Worm (Caenorhabditis elegans) whole organism, mixed stage, embryonic: Measurements from ENCODE around the gene K10D11.6.

ENCODE experiments used
- M03D4.4 ChIP-seq: sonication (generic microtip); optimal IDR thresholded peaks from 2 replicates; lab custom pipeline; 2017; ENCODE audit warnings: mild to moderate bottlenecking, missing genetic modification characterization, missing compliant biosample characterization
- bed-3 ChIP-seq: fragments of 200-800 bp; sonication (Bioruptor generic); optimal IDR thresholded peaks from 3 replicates; lab custom pipeline; 2018; ENCODE audit warnings: mild to moderate bottlenecking, missing genetic modification characterization, moderate library complexity, missing compliant biosample characterization
- blmp-1 ChIP-seq: fragments of 150-350 bp; optimal IDR thresholded peaks from 2 replicates; lab custom pipeline; 2014; ENCODE audit warnings: missing biosample characterization, missing genetic modification characterization
- ceh-39 ChIP-seq: fragments of 150-350 bp; optimal IDR thresholded peaks from 2 replicates; lab custom pipeline; 2014; ENCODE audit warnings: missing biosample characterization, missing genetic modification characterization
- ceh-43 ChIP-seq: fragments of 200-800 bp; sonication (Bioruptor generic); optimal IDR thresholded peaks from 2 replicates; lab custom pipeline; 2018; ENCODE audit warnings: mild to moderate bottlenecking, missing genetic modification characterization, moderate library complexity, missing compliant biosample characterization
- ceh-83 ChIP-seq: fragments of 200-800 bp; sonication (Bioruptor generic); optimal IDR thresholded peaks from 2 replicates; lab custom pipeline; 2018; ENCODE audit warnings: mild to moderate bottlenecking, missing genetic modification characterization, missing compliant biosample characterization
- ces-1 ChIP-seq: fragments of 150-350 bp; optimal IDR thresholded peaks from 2 replicates; lab custom pipeline; 2014; ENCODE audit warnings: missing biosample characterization, missing genetic modification reagents, missing genetic modification characterization
- cnd-1 ChIP-seq: fragments of 200-800 bp; sonication (Bioruptor generic); optimal IDR thresholded peaks from 2 replicates; lab custom pipeline; 2018; ENCODE audit warnings: mild to moderate bottlenecking, missing genetic modification characterization, missing compliant biosample characterization
- drap-1 ChIP-seq: fragments of 200-800 bp; sonication (Bioruptor generic); optimal IDR thresholded peaks from 3 replicates; lab custom pipeline; 2018; ENCODE audit warnings: mild to moderate bottlenecking, missing genetic modification characterization, missing compliant biosample characterization
- elt-1 ChIP-seq: sonication (generic microtip); optimal IDR thresholded peaks from 2 replicates; lab custom pipeline; 2017; ENCODE audit warnings: missing genetic modification characterization, mild to moderate bottlenecking, missing compliant biosample characterization, antibody characterized with exemption, moderate library complexity, borderline replicate concordance; ENCODE audit not compliant: insufficient read depth
- elt-3 ChIP-seq: fragments of 150-350 bp; optimal IDR thresholded peaks from 2 replicates; lab custom pipeline; 2014; ENCODE audit warnings: missing biosample characterization, missing genetic modification characterization
- flh-1 ChIP-seq: fragments of 200-800 bp; sonication (Bioruptor generic); optimal IDR thresholded peaks from 2 replicates; lab custom pipeline; 2018; ENCODE audit warnings: mild to moderate bottlenecking, missing genetic modification characterization, moderate library complexity, missing compliant biosample characterization
- ham-2 ChIP-seq: fragments of 200-800 bp; sonication (Bioruptor generic); optimal IDR thresholded peaks from 2 replicates; lab custom pipeline; 2018; ENCODE audit warnings: mild to moderate bottlenecking, missing genetic modification characterization, missing compliant biosample characterization
- hlh-1 ChIP-seq: fragments of 150-350 bp; optimal IDR thresholded peaks from 2 replicates; lab custom pipeline; 2014; ENCODE audit warnings: missing biosample characterization, missing genetic modification reagents, missing genetic modification characterization
- lin-13 ChIP-seq: fragments of 150-350 bp; optimal IDR thresholded peaks from 2 replicates; lab custom pipeline; 2014; ENCODE audit warnings: missing biosample characterization, missing genetic modification characterization
- lin-32 ChIP-seq: fragments of 200-800 bp; sonication (Bioruptor generic); optimal IDR thresholded peaks from 2 replicates; lab custom pipeline; 2018; ENCODE audit warnings: mild to moderate bottlenecking, missing genetic modification characterization, missing compliant biosample characterization
- lsy-2 ChIP-seq: fragments of 150-350 bp; optimal IDR thresholded peaks from 2 replicates; lab custom pipeline; 2014; ENCODE audit warnings: missing biosample characterization, missing genetic modification characterization
- mab-5 ChIP-seq: fragments of 150-350 bp; optimal IDR thresholded peaks from 2 replicates; lab custom pipeline; 2014; ENCODE audit warnings: missing biosample characterization, missing genetic modification characterization
- mep-1 ChIP-seq: fragments of 150-350 bp; optimal IDR thresholded peaks from 2 replicates; lab custom pipeline; 2017; ENCODE audit warnings: missing biosample characterization, missing genetic modification reagents, missing genetic modification characterization, inconsistent platforms
- mls-2 ChIP-seq: sonication (generic microtip); optimal IDR thresholded peaks from 2 replicates; lab custom pipeline; 2016; ENCODE audit warnings: mild to moderate bottlenecking, missing genetic modification characterization, moderate library complexity, missing compliant biosample characterization
- nhr-12 ChIP-seq: fragments of 150-350 bp; optimal IDR thresholded peaks from 2 replicates; lab custom pipeline; 2014; ENCODE audit warnings: missing biosample characterization, missing genetic modification characterization
- nhr-2 ChIP-seq: fragments of 150-350 bp; optimal IDR thresholded peaks from 2 replicates; lab custom pipeline; 2014; ENCODE audit warnings: missing biosample characterization, missing genetic modification characterization
- nhr-237 ChIP-seq: fragments of 150-350 bp; optimal IDR thresholded peaks from 2 replicates; lab custom pipeline; 2014; ENCODE audit warnings: missing biosample characterization, missing genetic modification characterization
- nhr-28 ChIP-seq: fragments of 150-350 bp; optimal IDR thresholded peaks from 2 replicates; lab custom pipeline; 2014; ENCODE audit warnings: missing biosample characterization, missing genetic modification characterization
- nhr-76 ChIP-seq: sonication (generic microtip); optimal IDR thresholded peaks from 2 replicates; lab custom pipeline; 2017; ENCODE audit warnings: missing biosample characterization, missing genetic modification characterization
- pha-4 ChIP-seq: fragments of 150-350 bp; optimal IDR thresholded peaks from 2 replicates; lab custom pipeline; 2018; ENCODE audit warnings: missing biosample characterization, missing genetic modification reagents, missing genetic modification characterization
- sem-2 ChIP-seq: fragments of 200-800 bp; sonication (Bioruptor generic); optimal IDR thresholded peaks from 2 replicates; lab custom pipeline; 2018; ENCODE audit warnings: mild to moderate bottlenecking, missing genetic modification characterization, missing compliant biosample characterization
- snpc-4 ChIP-seq: fragments of 150-350 bp; optimal IDR thresholded peaks from 2 replicates; lab custom pipeline; 2014; ENCODE audit warnings: missing biosample characterization, missing genetic modification characterization
- sptf-1 ChIP-seq: sonication (generic microtip); optimal IDR thresholded peaks from 2 replicates; lab custom pipeline; 2017; ENCODE audit warnings: mild to moderate bottlenecking, missing genetic modification characterization, moderate library complexity, missing compliant biosample characterization
- tbx-8 ChIP-seq: fragments of 200-800 bp; sonication (Bioruptor generic); optimal IDR thresholded peaks from 2 replicates; lab custom pipeline; 2018; ENCODE audit warnings: mild to moderate bottlenecking, missing genetic modification characterization, moderate library complexity, missing compliant biosample characterization
- unc-120 ChIP-seq: sonication (generic microtip); optimal IDR thresholded peaks from 2 replicates; lab custom pipeline; 2017; ENCODE audit warnings: missing genetic modification characterization, missing compliant biosample characterization; ENCODE audit not compliant: poor library complexity, severe bottlenecking
- unc-39 ChIP-seq: fragments of 150-350 bp; optimal IDR thresholded peaks from 2 replicates; lab custom pipeline; 2014; ENCODE audit warnings: missing biosample characterization, missing genetic modification characterization
- unc-62 ChIP-seq: fragments of 150-350 bp; optimal IDR thresholded peaks from 2 replicates; lab custom pipeline; 2014; ENCODE audit warnings: missing biosample characterization, missing genetic modification reagents, missing genetic modification characterization
- zip-8 ChIP-seq: fragments of 150-350 bp; optimal IDR thresholded peaks from 2 replicates; lab custom pipeline; 2014; ENCODE audit warnings: missing biosample characterization, missing genetic modification characterization
- ztf-11 ChIP-seq: fragments of 150-350 bp; optimal IDR thresholded peaks from 2 replicates; lab custom pipeline; 2014; ENCODE audit warnings: missing biosample characterization, missing genetic modification characterization

Gene K10D11.6

ce11 chrIV:13032153-13032552, 42.9 kb upstream of the K10D11.6 start:
- no peak for TF ChIP-seq tbx-8
- no peak for TF ChIP-seq lsy-2
- TF ChIP-seq unc-39, result no peak
- TF ChIP-seq lin-32 (GFP tag; lab: Kevin White, UChicago), result no peak
- no peak for TF ChIP-seq ceh-83 (GFP tag; lab: Kevin White, UChicago)
- TF ChIP-seq nhr-28, result no peak
- no peak for TF ChIP-seq nhr-12
- TF ChIP-seq ztf-11 (tag; lab: Kevin White, UChicago), result no peak
- no peak for TF ChIP-seq unc-120 (tag; lab: Kevin White, UChicago)
- TF ChIP-seq zip-8 (tag; lab: Kevin White, UChicago), result no peak
- TF ChIP-seq M03D4.4 (tag; lab: Kevin White, UChicago), result no peak
- TF ChIP-seq ceh-43, result no peak
- no peak for TF ChIP-seq ham-2
- no peak for TF ChIP-seq lin-13 (tag; lab: Kevin White, UChicago)
- no peak for TF ChIP-seq elt-1 (tag; lab: Kevin White, UChicago)

- TF ChIP-seq cnd-1 (tag; lab: Kevin White, UChicago) (peak; percentile 56), hlh-1 (tag; lab: Kevin White, UChicago) (peak; percentile 64), M03D4.4 (tag; lab: Kevin White, UChicago) (no peak), sem-2 (GFP tag; lab: Kevin White, UChicago) (peak; percentile 4)
Measured at ce11 chrIV:13030467-13031299, 41.4 kb upstream of the K10D11.6 start.

DNA sequence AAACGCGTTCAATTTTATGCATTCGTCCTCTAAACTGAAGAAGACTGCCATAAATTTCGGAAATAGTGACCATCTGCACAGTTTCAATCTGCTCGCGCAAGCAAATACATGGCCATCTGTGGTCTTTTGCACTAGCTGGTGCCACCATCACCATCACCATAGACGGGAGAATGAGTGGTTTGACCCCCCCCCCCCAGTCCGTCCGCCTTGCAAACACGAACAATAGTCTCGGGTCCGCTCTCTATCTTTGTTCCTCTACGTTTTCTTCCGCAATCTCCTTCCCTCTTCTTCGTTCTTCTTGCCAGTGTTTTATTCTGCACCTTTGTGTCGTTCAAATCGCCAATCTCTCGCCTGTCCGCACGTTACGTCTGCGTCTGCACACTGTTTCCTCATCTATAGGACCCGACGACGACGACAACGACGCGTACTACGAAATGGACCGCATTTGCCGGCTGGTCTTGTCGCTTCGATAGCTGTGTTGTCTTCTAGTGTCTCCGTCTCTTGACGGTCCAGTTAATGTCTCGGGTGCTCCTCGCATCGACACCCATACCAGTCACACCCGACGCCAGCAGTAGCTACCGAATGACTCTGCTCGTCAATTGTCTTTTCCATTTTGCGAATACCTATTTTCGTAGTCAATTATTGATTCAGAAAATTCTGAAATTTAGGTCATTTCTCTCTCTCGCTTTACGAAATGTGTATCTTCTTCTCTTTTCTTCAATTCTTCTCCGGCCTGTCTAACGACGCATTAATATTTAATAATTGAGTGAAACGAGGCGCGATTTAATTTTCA, 40.6 kb upstream of the K10D11.6 start:
- peak; percentile 18 for TF ChIP-seq hlh-1 (tag; lab: Kevin White, UChicago)
- no peak for TF ChIP-seq zip-8 (tag; lab: Kevin White, UChicago)
- TF ChIP-seq elt-3 (tag; lab: Kevin White, UChicago), result no peak
- no peak for TF ChIP-seq ceh-43
- TF ChIP-seq tbx-8, result no peak
- no peak for TF ChIP-seq ztf-11 (tag; lab: Kevin White, UChicago)
- TF ChIP-seq ceh-83 (GFP tag; lab: Kevin White, UChicago), result peak; percentile 60
- TF ChIP-seq unc-62, result peak; percentile 50
- peak; percentile 60 for TF ChIP-seq ham-2
- TF ChIP-seq unc-39, result no peak
- TF ChIP-seq lin-13 (tag; lab: Kevin White, UChicago), result peak; percentile 22
- TF ChIP-seq M03D4.4 (tag; lab: Kevin White, UChicago), result peak; percentile 9
- TF ChIP-seq mep-1, result no peak
- TF ChIP-seq nhr-28, result no peak
- no peak for TF ChIP-seq snpc-4 (tag; lab: Kevin White, UChicago)
- peak; percentile 45 for TF ChIP-seq sptf-1 (tag; lab: Kevin White, UChicago)
- no peak for TF ChIP-seq bed-3 (GFP tag; lab: Kevin White, UChicago)
- TF ChIP-seq ceh-39 (tag; lab: Kevin White, UChicago), result peak; percentile 1
- TF ChIP-seq mab-5 (tag; lab: Kevin White, UChicago), result no peak
- no peak for TF ChIP-seq blmp-1
- TF ChIP-seq lsy-2, result no peak
- TF ChIP-seq nhr-12, result peak; percentile 43
- peak; percentile 46 for TF ChIP-seq mls-2 (tag; lab: Kevin White, UChicago)
- no peak for TF ChIP-seq flh-1
- TF ChIP-seq drap-1 (GFP tag; lab: Kevin White, UChicago), result peak; percentile 40
- peak; percentile 20 for TF ChIP-seq nhr-2 (tag; lab: Kevin White, UChicago)
- no peak for TF ChIP-seq elt-1 (tag; lab: Kevin White, UChicago)
- no peak for TF ChIP-seq sem-2 (GFP tag; lab: Kevin White, UChicago)
- peak; percentile 73 for TF ChIP-seq lin-32 (GFP tag; lab: Kevin White, UChicago)
- no peak for TF ChIP-seq nhr-76
- no peak for TF ChIP-seq nhr-237 (tag; lab: Kevin White, UChicago)
- TF ChIP-seq unc-120 (tag; lab: Kevin White, UChicago), result peak; percentile 48
- no peak for TF ChIP-seq pha-4 (tag; lab: Kevin White, UChicago)
- TF ChIP-seq cnd-1 (tag; lab: Kevin White, UChicago), result peak; percentile 93
- TF ChIP-seq ces-1, result peak; percentile 46
- TF ChIP-seq, all 35 proteins: peak for 16
